Fruit fly (Drosophila melanogaster) whole organism, embryonic: ENCODE data around the gene CG7367.

Experiments
- Antp ChIP-seq: fragments of 200-800 bp; sonication (Bioruptor generic); optimal IDR thresholded peaks from 3 replicates; lab custom pipeline; 2016; ENCODE audit warnings: missing biosample characterization, missing genetic modification characterization
- Asciz ChIP-seq: fragments of 200-800 bp; sonication (Bioruptor generic); optimal IDR thresholded peaks from 2 replicates; lab custom pipeline; 2017; ENCODE audit warnings: missing biosample characterization, mild to moderate bottlenecking, missing genetic modification characterization, missing genetic modification reagents
- Awh ChIP-seq: fragments of 200-800 bp; sonication (Bioruptor generic); IDR thresholded peaks from 2 replicates; pipeline ENCODE4, ENCODE4 v1.3.6; 2022; ENCODE audit warnings: missing biosample characterization, missing genetic modification characterization
- B-H1 ChIP-seq: fragments of 200-800 bp; sonication (Bioruptor generic); IDR thresholded peaks from 3 replicates; pipeline ENCODE4 v1.3.6; 2022; ENCODE audit warnings: missing biosample characterization, missing genetic modification characterization
- BtbVII ChIP-seq: fragments of 200-800 bp; sonication (Bioruptor generic); optimal IDR thresholded peaks from 3 replicates; lab custom pipeline; 2017; ENCODE audit warnings: missing biosample characterization, mild to moderate bottlenecking, missing genetic modification characterization
- C15 ChIP-seq: fragments of 200-800 bp; sonication (Bioruptor generic); IDR thresholded peaks from 3 replicates; pipeline ENCODE4 v1.3.6; 2022; ENCODE audit warnings: missing biosample characterization, missing genetic modification characterization
- CG10543 ChIP-seq: fragments of 200-800 bp; sonication (Bioruptor generic); optimal IDR thresholded peaks from 3 replicates; lab custom pipeline; 2017; ENCODE audit warnings: missing biosample characterization, mild to moderate bottlenecking, missing genetic modification characterization, moderate library complexity
- CG10979 ChIP-seq: fragments of 200-800 bp; sonication (Bioruptor generic); optimal IDR thresholded peaks from 2 replicates; lab custom pipeline; 2018; ENCODE audit warnings: missing biosample characterization, mild to moderate bottlenecking, missing genetic modification characterization, moderate library complexity
- CG11695 ChIP-seq: fragments of 200-800 bp; sonication (Bioruptor generic); IDR thresholded peaks from 3 replicates; pipeline ENCODE4 v1.3.6; 2022; ENCODE audit warnings: missing biosample characterization, missing genetic modification characterization
- CG13296 ChIP-seq: fragments of 200-800 bp; sonication (Bioruptor generic); optimal IDR thresholded peaks from 3 replicates; lab custom pipeline; 2018; ENCODE audit warnings: missing biosample characterization, mild to moderate bottlenecking, missing genetic modification characterization
- CG13624 ChIP-seq: fragments of 200-800 bp; sonication (Bioruptor generic); optimal IDR thresholded peaks from 2 replicates; lab custom pipeline; 2016; ENCODE audit warnings: missing biosample characterization, missing genetic modification characterization
- CG14667 ChIP-seq: fragments of 200-800 bp; sonication (Bioruptor generic); IDR thresholded peaks from 2 replicates; pipeline ENCODE4 v1.3.6; 2022; ENCODE audit warnings: missing biosample characterization, missing genetic modification characterization
- CG16779 ChIP-seq: fragments of 200-800 bp; sonication (Bioruptor generic); IDR thresholded peaks from 2 replicates; pipeline ENCODE4 v1.3.6; 2022; ENCODE audit warnings: missing biosample characterization, missing genetic modification characterization
- CG17361 ChIP-seq: fragments of 200-800 bp; sonication (Bioruptor generic); IDR thresholded peaks from 3 replicates; pipeline ENCODE4 v1.3.6; 2022; ENCODE audit warnings: missing biosample characterization, missing genetic modification characterization
- CG2199 ChIP-seq: fragments of 200-800 bp; sonication (Bioruptor generic); IDR thresholded peaks from 3 replicates; pipeline ENCODE4 v1.3.6; 2022; ENCODE audit warnings: missing biosample characterization, missing genetic modification characterization
- CG2678 ChIP-seq: fragments of 200-800 bp; sonication (Bioruptor generic); optimal IDR thresholded peaks from 3 replicates; lab custom pipeline; 2019; ENCODE audit warnings: missing biosample characterization, mild to moderate bottlenecking, missing genetic modification characterization, moderate library complexity
- CG30020 ChIP-seq: fragments of 200-800 bp; optimal IDR thresholded peaks from 2 replicates; lab custom pipeline; 2019; ENCODE audit warnings: missing biosample characterization, mild to moderate bottlenecking, missing genetic modification characterization, moderate library complexity
- CG3065 ChIP-seq: fragments of 200-800 bp; sonication (Bioruptor generic); optimal IDR thresholded peaks from 2 replicates; lab custom pipeline; 2016; ENCODE audit warnings: missing biosample characterization, missing genetic modification characterization
- CG34376 ChIP-seq: fragments of 200-800 bp; sonication (Bioruptor generic); optimal IDR thresholded peaks from 2 replicates; lab custom pipeline; 2018; ENCODE audit warnings: missing biosample characterization, mild to moderate bottlenecking, missing genetic modification characterization
- CG6254 ChIP-seq: fragments of 200-800 bp; sonication (Bioruptor generic); optimal IDR thresholded peaks from 3 replicates; lab custom pipeline; 2017; ENCODE audit warnings: mild to moderate bottlenecking, missing biosample characterization, missing genetic modification reagents, missing genetic modification characterization
- CG8944 ChIP-seq: fragments of 200-800 bp; sonication (Bioruptor generic); optimal IDR thresholded peaks from 3 replicates; lab custom pipeline; 2016; ENCODE audit warnings: missing biosample characterization, missing genetic modification characterization
- Camta ChIP-seq: fragments of 200-800 bp; sonication (Bioruptor generic); optimal IDR thresholded peaks from 2 replicates; lab custom pipeline; 2016; ENCODE audit warnings: missing biosample characterization, missing genetic modification characterization
- Dip2 ChIP-seq: fragments of 200-800 bp; sonication (Bioruptor generic); IDR thresholded peaks from 2 replicates; pipeline ENCODE4 v1.3.6; 2022; ENCODE audit warnings: missing biosample characterization, missing genetic modification characterization
- E2f2 ChIP-seq: fragments of 200-800 bp; sonication (Bioruptor generic); IDR thresholded peaks from 2 replicates; pipeline ENCODE4 v1.3.6; 2022; ENCODE audit warnings: missing biosample characterization, missing genetic modification characterization
- Eip74EF ChIP-seq, 2 experiments: fragments of 200-800 bp in 1 of 2; fragments of >200 bp in 1 of 2; sonication (Bioruptor generic) in 1 of 2; optimal IDR thresholded peaks; 2 replicates each; lab custom pipeline; 2017 to 2019; ENCODE audit warnings: missing biosample characterization in 2 of 2, missing genetic modification characterization in 2 of 2, mild to moderate bottlenecking in 1 of 2, moderate library complexity in 1 of 2
- HLH54F ChIP-seq: fragments of 200-800 bp; sonication (Bioruptor generic); optimal IDR thresholded peaks from 3 replicates; lab custom pipeline; 2016; ENCODE audit warnings: missing biosample characterization, missing genetic modification characterization
- Jarid2 ChIP-seq: fragments of 200-800 bp; sonication (Bioruptor generic); optimal IDR thresholded peaks from 3 replicates; lab custom pipeline; 2017; ENCODE audit warnings: mild to moderate bottlenecking, missing biosample characterization, missing genetic modification reagents, missing genetic modification characterization
- Kr ChIP-seq: fragments of 200-800 bp; sonication (Bioruptor generic); optimal IDR thresholded peaks from 2 replicates; lab custom pipeline; 2017; ENCODE audit warnings: missing biosample characterization, mild to moderate bottlenecking, missing genetic modification characterization
- Sin3A ChIP-seq: fragments of >200 bp; optimal IDR thresholded peaks from 2 replicates; lab custom pipeline; 2018
- Xbp1 ChIP-seq: fragments of 200-800 bp; sonication (Bioruptor generic); optimal IDR thresholded peaks from 3 replicates; lab custom pipeline; 2016; ENCODE audit warnings: missing biosample characterization, mild to moderate bottlenecking, missing genetic modification characterization
- YL-1 ChIP-seq: fragments of 200-800 bp; sonication (Bioruptor generic); optimal IDR thresholded peaks from 3 replicates; lab custom pipeline; 2017; ENCODE audit warnings: missing biosample characterization, mild to moderate bottlenecking, missing genetic modification characterization
- ap ChIP-seq: fragments of 200-800 bp; sonication (Bioruptor generic); IDR thresholded peaks from 2 replicates; pipeline ENCODE4 v1.3.6; 2022; ENCODE audit warnings: missing biosample characterization, missing genetic modification characterization
- ase ChIP-seq: fragments of 200-800 bp; sonication (Bioruptor generic); IDR thresholded peaks from 3 replicates; pipeline ENCODE4 v1.3.6; 2022; ENCODE audit warnings: missing biosample characterization, missing genetic modification characterization
- bbx ChIP-seq: fragments of 200-800 bp; sonication (Bioruptor generic); IDR thresholded peaks from 2 replicates; pipeline ENCODE4 v1.3.6; 2022; ENCODE audit warnings: missing biosample characterization, missing genetic modification characterization; ENCODE audit not compliant: partially characterized antibody
- bsh ChIP-seq, 2 experiments: fragments of 200-800 bp; sonication (Bioruptor generic); optimal IDR thresholded peaks; 2 replicates each; lab custom pipeline; 2017 to 2018; ENCODE audit warnings: mild to moderate bottlenecking in 2 of 2, missing biosample characterization in 2 of 2, missing genetic modification characterization in 2 of 2, moderate library complexity in 1 of 2
- chif ChIP-seq, 2 experiments: fragments of 200-800 bp; sonication (Bioruptor generic); optimal IDR thresholded peaks; 3 replicates each; lab custom pipeline; 2016; ENCODE audit warnings: missing biosample characterization in 2 of 2, missing genetic modification characterization in 2 of 2
- crc ChIP-seq: fragments of 200-800 bp; sonication (Bioruptor generic); optimal IDR thresholded peaks from 2 replicates; lab custom pipeline; 2016; ENCODE audit warnings: missing biosample characterization, missing genetic modification characterization
- crp ChIP-seq, 2 experiments: fragments of 200-800 bp; sonication (Bioruptor generic); optimal IDR thresholded peaks; 2 replicates in 1 of 2; 3 replicates in 1 of 2; lab custom pipeline; 2017; ENCODE audit warnings: missing biosample characterization in 2 of 2, missing genetic modification characterization in 2 of 2, mild to moderate bottlenecking in 1 of 2, moderate library complexity in 1 of 2
- dm ChIP-seq: fragments of 200-800 bp; sonication (Bioruptor generic); optimal IDR thresholded peaks from 3 replicates; lab custom pipeline; 2016; ENCODE audit warnings: missing biosample characterization, missing genetic modification characterization
- en ChIP-seq: fragments of 200-800 bp; sonication (Bioruptor generic); optimal IDR thresholded peaks from 2 replicates; lab custom pipeline; 2016; ENCODE audit warnings: missing biosample characterization, missing genetic modification characterization
- fd64A ChIP-seq: fragments of 200-800 bp; sonication (Bioruptor generic); optimal IDR thresholded peaks from 3 replicates; lab custom pipeline; 2018; ENCODE audit warnings: missing biosample characterization, mild to moderate bottlenecking, missing genetic modification characterization
- ftz-f1 ChIP-seq: fragments of 200-800 bp; sonication (Bioruptor generic); optimal IDR thresholded peaks from 2 replicates; lab custom pipeline; 2016; ENCODE audit warnings: missing biosample characterization, missing genetic modification characterization
- h ChIP-seq: fragments of >200 bp; optimal IDR thresholded peaks from 2 replicates; lab custom pipeline; 2017
- lilli ChIP-seq: fragments of 200-800 bp; sonication (Bioruptor generic); optimal IDR thresholded peaks from 3 replicates; lab custom pipeline; 2016; ENCODE audit warnings: missing biosample characterization, missing genetic modification characterization
- org-1 ChIP-seq: fragments of 200-800 bp; sonication (Bioruptor generic); optimal IDR thresholded peaks from 2 replicates; lab custom pipeline; 2017; ENCODE audit warnings: missing biosample characterization, missing genetic modification characterization
- otp ChIP-seq: fragments of 200-800 bp; sonication (Bioruptor generic); IDR thresholded peaks from 3 replicates; pipeline ENCODE4, ENCODE4 v1.3.6; 2022; ENCODE audit warnings: missing biosample characterization, missing genetic modification characterization
- peb ChIP-seq: fragments of 200-800 bp; sonication (Bioruptor generic); IDR thresholded peaks from 2 replicates; pipeline ENCODE4 v1.3.6; 2022; ENCODE audit warnings: missing biosample characterization, missing genetic modification characterization
- pho ChIP-seq: fragments of 200-800 bp; sonication (Bioruptor generic); optimal IDR thresholded peaks from 2 replicates; lab custom pipeline; 2016; ENCODE audit warnings: missing biosample characterization, missing genetic modification characterization
- sisA ChIP-seq: fragments of 200-800 bp; sonication (Bioruptor generic); IDR thresholded peaks from 2 replicates; pipeline ENCODE4 v1.3.6; 2022; ENCODE audit warnings: missing biosample characterization, missing genetic modification characterization
- slp2 ChIP-seq: fragments of 200-800 bp; sonication (Bioruptor generic); optimal IDR thresholded peaks from 2 replicates; lab custom pipeline; 2016; ENCODE audit warnings: missing biosample characterization, missing genetic modification characterization
- ssp ChIP-seq: fragments of 200-800 bp; sonication (Bioruptor generic); IDR thresholded peaks from 2 replicates; pipeline ENCODE4 v1.3.6; 2022; ENCODE audit warnings: missing biosample characterization, missing genetic modification characterization
- toy ChIP-seq: fragments of 200-800 bp; sonication (Bioruptor generic); IDR thresholded peaks from 2 replicates; pipeline ENCODE4 v1.3.6; 2022; ENCODE audit warnings: missing biosample characterization, missing genetic modification characterization

Gene CG7367

dm6 chr2L:8029160-8029852, 10.3 kb downstream of the CG7367 start, which contains the start of gene baf (continued):
- TF ChIP-seq bbx (GFP tag; lab: Robert Waterston, UW), result no peak
- TF ChIP-seq CG34376 (GFP tag; lab: Kevin White, UChicago), result peak; percentile 26
- TF ChIP-seq CG2199 (GFP tag; lab: Robert Waterston, UW), result no peak
- TF ChIP-seq ap (GFP tag; lab: Robert Waterston, UW), result no peak
- TF ChIP-seq chif (GFP tag; optimal IDR thresholded peaks at IDR 0.05; lab: Kevin White, UChicago), result no peak
- no peak for TF ChIP-seq CG3065 (GFP tag; lab: Kevin White, UChicago)
- TF ChIP-seq E2f2 (GFP tag; lab: Robert Waterston, UW), result peak; percentile 68
- TF ChIP-seq Jarid2 (GFP tag; lab: Kevin White, UChicago), result no peak
- no peak for TF ChIP-seq CG10543 (GFP tag; lab: Kevin White, UChicago)
- TF ChIP-seq C15 (GFP tag; lab: Robert Waterston, UW), result no peak
- no peak for TF ChIP-seq toy (GFP tag; lab: Robert Waterston, UW)
- TF ChIP-seq CG13296, result peak; percentile 34
- no peak for TF ChIP-seq Awh (GFP tag; lab: Robert Waterston, UW)
- no peak for TF ChIP-seq ssp (GFP tag; lab: Robert Waterston, UW)
- TF ChIP-seq Camta (GFP tag; lab: Kevin White, UChicago), result peak; percentile 4
- no peak for TF ChIP-seq B-H1 (GFP tag; lab: Robert Waterston, UW)
- no peak for TF ChIP-seq h (lab: Kevin White, UChicago)
- no peak for TF ChIP-seq bsh (GFP tag; optimal IDR thresholded peaks at IDR 0.05; lab: Kevin White, UChicago)
- TF ChIP-seq CG14667 (GFP tag; lab: Robert Waterston, UW), result no peak
- TF ChIP-seq en, result no peak
- TF ChIP-seq ase (GFP tag; lab: Robert Waterston, UW), result no peak
- no peak for TF ChIP-seq crp (GFP tag; optimal IDR thresholded peaks at IDR 0.05; lab: Kevin White, UChicago)
- no peak for TF ChIP-seq crc
- peak; percentile 89 for TF ChIP-seq Xbp1 (GFP tag; lab: Kevin White, UChicago)
- peak; percentile 1 for TF ChIP-seq CG30020 (tag; lab: Kevin White, UChicago)
- no peak for TF ChIP-seq Dip2
- TF ChIP-seq Kr (GFP tag; lab: Kevin White, UChicago), result no peak
- no peak for TF ChIP-seq lilli (GFP tag; lab: Kevin White, UChicago)
- TF ChIP-seq CG2678 (tag; lab: Kevin White, UChicago), result no peak
- no peak for TF ChIP-seq Eip74EF (GFP tag; optimal IDR thresholded peaks at IDR 0.05; lab: Kevin White, UChicago)
- peak; percentile 13 for TF ChIP-seq BtbVII (GFP tag; lab: Kevin White, UChicago)
- TF ChIP-seq fd64A (GFP tag; lab: Kevin White, UChicago), result no peak
- TF ChIP-seq ftz-f1, result peak; percentile 37
- no peak for TF ChIP-seq Asciz (GFP tag; lab: Kevin White, UChicago)
- no peak for TF ChIP-seq Antp (GFP tag; lab: Kevin White, UChicago)
- no peak for TF ChIP-seq sisA (GFP tag; lab: Robert Waterston, UW)
- no peak for TF ChIP-seq peb (GFP tag; lab: Robert Waterston, UW)
- TF ChIP-seq CG11695 (GFP tag; lab: Robert Waterston, UW), result 0 out of 3 replicates have a peak, but pooled peaks have one; percentile 28
- 0 out of 3 replicates have a peak, but pooled peaks have one; percentile 16 for TF ChIP-seq CG17361
- no peak for TF ChIP-seq slp2 (GFP tag; lab: Kevin White, UChicago)
- TF ChIP-seq org-1, result no peak
- TF ChIP-seq Sin3A (lab: Kevin White, UChicago), result no peak
- no peak for TF ChIP-seq CG16779
- TF ChIP-seq CG13624, result no peak
- TF ChIP-seq CG10979 (tag; lab: Kevin White, UChicago), result no peak
- no peak for TF ChIP-seq CG8944 (GFP tag; lab: Kevin White, UChicago)
- TF ChIP-seq dm (GFP tag; lab: Kevin White, UChicago), result peak; percentile 17
- TF ChIP-seq pho, result no peak
- TF ChIP-seq YL-1 (GFP tag; lab: Kevin White, UChicago), result peak; percentile 18
- TF ChIP-seq otp (GFP tag; lab: Robert Waterston, UW), result no peak
- TF ChIP-seq HLH54F (GFP tag; lab: Kevin White, UChicago), result no peak
- TF ChIP-seq CG6254 (GFP tag; lab: Kevin White, UChicago), result no peak
